Worm (Caenorhabditis elegans): ENCODE results near the gene srh-291.

srh-291 gene

DNA sequence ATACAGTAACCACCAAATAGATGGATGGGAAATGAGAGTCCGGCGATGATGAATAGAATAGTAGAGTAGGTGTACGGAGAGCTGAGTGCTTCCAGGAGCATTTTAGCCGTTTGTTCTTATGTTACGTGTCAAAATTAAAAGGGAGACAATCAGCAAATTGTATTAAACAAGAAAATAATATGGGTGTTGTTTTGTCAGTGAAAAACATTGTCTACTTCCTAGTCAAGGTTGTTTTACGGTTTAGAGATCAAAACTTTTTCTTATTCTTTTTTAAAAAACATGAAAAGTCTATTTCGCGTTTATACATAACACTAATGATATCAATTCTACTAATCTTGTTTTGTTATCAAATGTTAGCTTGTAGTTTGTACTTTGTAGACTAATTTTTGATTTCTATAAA, 11.4 kb upstream of the srh-291 start, which contains the start of gene srh-289:
Gene srh-289 (minus strand): TSS at position 101 of the 400 bp plus-strand sequence.
- TF ChIP-seq lin-32 (GFP tag; optimal IDR thresholded peaks at IDR 0.05) (no peak), snpc-4 (tag; optimal IDR thresholded peaks at IDR 0.05) (no peak), zip-8 (tag; optimal IDR thresholded peaks at IDR 0.05) (no peak)

DNA sequence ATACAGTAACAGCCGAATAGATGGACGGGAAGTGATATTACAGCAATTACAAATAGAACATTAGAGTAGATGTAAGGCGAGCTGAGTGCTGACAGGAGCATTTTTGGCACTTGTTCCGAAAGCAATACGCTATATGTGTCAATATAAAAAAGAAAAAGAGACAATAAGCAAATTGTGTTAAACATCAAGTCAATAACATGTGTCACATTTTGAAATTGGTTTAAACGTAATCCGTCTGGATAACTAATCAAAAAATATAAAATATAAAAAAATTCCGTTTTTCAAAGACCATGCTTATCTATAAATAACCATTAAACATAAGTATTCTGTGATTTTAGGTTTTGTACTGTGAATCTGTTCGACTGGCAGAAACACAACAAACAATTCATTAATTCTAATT, 9.8 kb upstream of the srh-291 start, which contains the start of gene srh-288:
Gene srh-288 (minus strand): TSS at position 101 of the 400 bp plus-strand sequence.
- TF ChIP-seq blmp-1 (tag; optimal IDR thresholded peaks at IDR 0.05), result no peak
- TF ChIP-seq ceh-39 (tag; optimal IDR thresholded peaks at IDR 0.05), result no peak
- TF ChIP-seq snpc-4 (tag; optimal IDR thresholded peaks at IDR 0.05), result no peak
- no peak for TF ChIP-seq drap-1 (GFP tag; optimal IDR thresholded peaks at IDR 0.05)
- no peak for TF ChIP-seq mab-5 (tag; optimal IDR thresholded peaks at IDR 0.05)

DNA sequence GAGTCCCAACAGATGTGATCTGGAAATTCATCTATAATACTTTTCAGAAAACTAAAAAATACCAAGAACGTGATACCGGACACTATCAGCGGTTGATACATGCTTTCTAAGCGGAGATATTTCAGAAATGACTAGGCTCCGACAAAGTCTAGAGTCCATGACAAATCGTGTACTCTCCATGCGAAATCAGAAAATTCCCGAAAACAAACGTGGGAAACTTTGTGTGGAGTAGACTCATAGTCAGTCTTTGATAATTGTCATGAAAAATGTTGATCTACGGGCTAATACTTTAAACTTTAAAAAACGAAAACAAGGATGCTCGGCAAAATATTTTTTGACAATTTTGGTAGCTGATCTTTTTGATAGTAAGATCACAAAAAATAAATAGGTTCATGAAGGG, 6.6 kb upstream of the srh-291 start, which contains the start of gene srx-18:
Gene srx-18 (minus strand): TSS at position 101 of the 400 bp plus-strand sequence.
- no peak for TF ChIP-seq sptf-1 (tag; optimal IDR thresholded peaks at IDR 0.05)
- no peak for TF ChIP-seq tbx-8 (GFP tag; optimal IDR thresholded peaks at IDR 0.05)
- no peak for TF ChIP-seq unc-120 (tag; optimal IDR thresholded peaks at IDR 0.05; ENCODE audit: poor library complexity, severe bottlenecking)

DNA sequence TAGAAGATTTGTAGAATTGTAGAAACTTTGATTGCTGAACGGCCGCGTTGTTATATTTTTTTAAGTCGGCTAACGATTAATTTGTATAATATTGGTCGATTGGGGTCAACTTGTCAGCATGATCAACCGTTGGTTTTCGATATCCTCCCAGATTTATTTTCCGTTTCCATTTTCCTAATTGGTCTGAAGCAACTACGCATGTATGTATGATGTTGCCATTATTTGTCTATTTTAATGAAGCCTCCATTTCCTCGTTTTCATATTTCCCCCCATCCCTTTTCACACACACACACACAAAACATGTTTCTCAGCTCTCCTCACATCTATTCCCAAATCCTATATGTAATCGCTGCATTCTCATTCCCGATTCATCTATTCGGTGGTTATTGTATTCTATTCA, 4.9 kb upstream of the srh-291 start, which contains the start of gene srh-287:
Gene srh-287 (plus strand): TSS at position 301 of the 400 bp plus-strand sequence.
- TF ChIP-seq sptf-1 (tag; optimal IDR thresholded peaks at IDR 0.05) (no peak), ceh-39 (tag; optimal IDR thresholded peaks at IDR 0.05) (no peak), lin-32 (GFP tag; optimal IDR thresholded peaks at IDR 0.05) (no peak), unc-62 (GFP tag; optimal IDR thresholded peaks at IDR 0.05) (no peak), drap-1 (GFP tag; optimal IDR thresholded peaks at IDR 0.05) (no peak), mls-2 (tag; optimal IDR thresholded peaks at IDR 0.05) (no peak), hlh-1 (tag; optimal IDR thresholded peaks at IDR 0.05) (no peak), lsy-2 (tag; optimal IDR thresholded peaks at IDR 0.05) (no peak), nhr-237 (tag; optimal IDR thresholded peaks at IDR 0.05) (no peak), lin-13 (tag; optimal IDR thresholded peaks at IDR 0.05) (no peak), mep-1 (tag; optimal IDR thresholded peaks at IDR 0.05) (no peak), unc-39 (tag; optimal IDR thresholded peaks at IDR 0.05) (no peak), flh-1 (GFP tag; optimal IDR thresholded peaks at IDR 0.05) (no peak), elt-1 (tag; optimal IDR thresholded peaks at IDR 0.05; ENCODE audit: borderline replicate concordance, insufficient read depth) (no peak), nhr-12 (tag; optimal IDR thresholded peaks at IDR 0.05) (no peak)

DNA sequence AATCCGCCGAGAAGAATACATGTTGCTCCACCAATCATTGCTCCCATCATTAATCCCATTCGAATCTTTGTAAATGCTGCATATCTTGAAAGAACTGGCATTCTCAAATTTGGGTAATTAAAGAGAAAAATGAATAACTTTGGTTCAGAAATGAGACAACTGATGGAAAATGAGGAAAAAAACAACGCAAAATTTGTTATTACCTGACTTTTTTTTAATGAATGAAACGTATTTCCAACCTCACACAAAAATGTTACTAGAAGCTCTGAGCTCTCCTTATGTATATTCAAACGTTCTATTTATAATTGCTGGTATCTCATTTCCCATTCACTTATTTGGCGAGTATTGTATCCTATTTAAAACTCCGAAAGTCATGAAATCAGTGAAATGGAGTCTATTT, 2.9 kb upstream of the srh-291 start, which contains the start of the genes Y94A7B.11 and srh-292:
Gene Y94A7B.11 (minus strand): TSS at position 101 of the 400 bp plus-strand sequence.
Gene srh-292 (plus strand): TSS at position 251 of the 400 bp plus-strand sequence.
- TF ChIP-seq ham-2 (GFP tag; optimal IDR thresholded peaks at IDR 0.05), result no peak
- no peak for TF ChIP-seq ceh-83 (GFP tag; optimal IDR thresholded peaks at IDR 0.05)
- TF ChIP-seq unc-39 (tag; optimal IDR thresholded peaks at IDR 0.05), result no peak
- TF ChIP-seq hlh-1 (tag; optimal IDR thresholded peaks at IDR 0.05), result no peak
- TF ChIP-seq nhr-12 (tag; optimal IDR thresholded peaks at IDR 0.05), result no peak
- TF ChIP-seq unc-120 (tag; optimal IDR thresholded peaks at IDR 0.05; ENCODE audit: poor library complexity, severe bottlenecking), result no peak
- TF ChIP-seq M03D4.4 (tag; optimal IDR thresholded peaks at IDR 0.05), result no peak
- no peak for TF ChIP-seq pha-4 (tag; optimal IDR thresholded peaks at IDR 0.05)
- no peak for TF ChIP-seq sem-2 (GFP tag; optimal IDR thresholded peaks at IDR 0.05)
- TF ChIP-seq tbx-8 (GFP tag; optimal IDR thresholded peaks at IDR 0.05), result no peak
- no peak for TF ChIP-seq bed-3 (GFP tag; optimal IDR thresholded peaks at IDR 0.05)
- no peak for TF ChIP-seq cnd-1 (tag; optimal IDR thresholded peaks at IDR 0.05)
- no peak for TF ChIP-seq mls-2 (tag; optimal IDR thresholded peaks at IDR 0.05)
- TF ChIP-seq ztf-11 (tag; optimal IDR thresholded peaks at IDR 0.05), result no peak
- no peak for TF ChIP-seq nhr-28 (tag; optimal IDR thresholded peaks at IDR 0.05)
- no peak for TF ChIP-seq drap-1 (GFP tag; optimal IDR thresholded peaks at IDR 0.05)
- no peak for TF ChIP-seq zip-8 (tag; optimal IDR thresholded peaks at IDR 0.05)
- no peak for TF ChIP-seq unc-62 (GFP tag; optimal IDR thresholded peaks at IDR 0.05)
- TF ChIP-seq lsy-2 (tag; optimal IDR thresholded peaks at IDR 0.05), result no peak

DNA sequence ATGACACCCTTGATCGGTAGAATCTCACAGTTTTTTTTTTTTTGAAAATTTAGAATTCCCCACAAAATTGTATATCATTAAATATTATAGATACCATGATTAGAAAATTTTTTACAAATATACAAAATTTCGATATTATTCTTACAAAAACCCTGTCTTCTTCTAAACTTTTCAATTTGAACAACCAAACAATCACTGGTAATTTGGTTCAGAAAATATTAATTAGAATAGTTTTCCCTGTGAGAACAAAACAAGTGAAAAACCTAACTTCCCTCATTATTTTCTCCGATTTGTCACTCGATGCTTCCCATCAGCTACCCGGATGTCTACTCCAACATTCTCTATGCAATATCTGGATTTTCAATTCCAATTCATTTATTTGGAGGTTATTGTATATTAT, 4.6 kb downstream of the srh-291 start, which contains the start of gene srh-296:
Gene srh-296 (plus strand): TSS at position 301 of the 400 bp plus-strand sequence.
- no peak for TF ChIP-seq ces-1 (GFP tag; optimal IDR thresholded peaks at IDR 0.05)
- TF ChIP-seq unc-62 (GFP tag; optimal IDR thresholded peaks at IDR 0.05), result no peak
- TF ChIP-seq pha-4 (tag; optimal IDR thresholded peaks at IDR 0.05), result no peak
- TF ChIP-seq lin-13 (tag; optimal IDR thresholded peaks at IDR 0.05), result no peak
- no peak for TF ChIP-seq mls-2 (tag; optimal IDR thresholded peaks at IDR 0.05)
- no peak for TF ChIP-seq bed-3 (GFP tag; optimal IDR thresholded peaks at IDR 0.05)

Measured in whole organism, mixed stage, embryonic.